Fruit fly (Drosophila melanogaster): Measurements from ENCODE around the gene tx.

DNA sequence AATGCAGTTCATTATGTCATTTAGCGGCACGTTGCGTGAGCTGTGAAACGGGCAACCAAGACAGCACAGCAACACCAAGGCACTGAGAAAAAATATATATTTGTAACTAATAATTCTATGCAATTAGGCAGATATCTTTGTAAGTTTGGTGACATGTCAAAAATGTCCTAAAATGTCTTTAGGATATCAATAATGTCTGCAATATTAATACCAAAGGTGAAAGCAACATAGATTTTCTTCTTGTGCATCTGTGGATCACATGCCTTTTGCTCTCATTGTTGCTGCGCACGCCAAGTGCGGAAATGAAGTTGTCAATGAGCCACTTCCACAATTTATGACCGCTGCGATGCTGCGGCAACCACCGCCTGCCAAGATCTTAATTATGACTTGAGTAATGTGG is 48.9 kb downstream of the tx start:
- no peak for TF ChIP-seq CTCF (optimal IDR thresholded peaks at IDR 0.05)
- no peak for TF ChIP-seq CG8478 (optimal IDR thresholded peaks at IDR 0.05)
